Worm (Caenorhabditis elegans) whole organism, midembryonic: Measurements from ENCODE around the gene vha-13.

Source experiments
- T22C8.4 ChIP-seq: fragments of 200-800 bp; sonication (Bioruptor generic); IDR thresholded peaks from 2 replicates; pipeline ENCODE4 v1.3.6; 2022; ENCODE audit warnings: missing genetic modification characterization, missing compliant biosample characterization
- flt-1 ChIP-seq: fragments of 200-800 bp; sonication (Bioruptor generic); IDR thresholded peaks from 2 replicates; pipeline ENCODE4 v1.3.6; 2022; ENCODE audit warnings: missing genetic modification characterization, missing compliant biosample characterization
- klf-2 ChIP-seq: fragments of 200-800 bp; sonication (Bioruptor generic); conservative IDR thresholded peaks from 2 replicates; pipeline ENCODE4 v1.3.6; 2022; ENCODE audit warnings: missing genetic modification reagents, missing genetic modification characterization, missing compliant biosample characterization
- med-1 ChIP-seq: sonication (generic microtip); optimal IDR thresholded peaks from 2 replicates; lab custom pipeline; 2017; ENCODE audit warnings: missing genetic modification characterization, mild to moderate bottlenecking, missing compliant biosample characterization, antibody characterized with exemption, missing genetic modification reagents; ENCODE audit not compliant: insufficient read depth
- ref-1 ChIP-seq: fragments of 200-800 bp; sonication (Bioruptor generic); conservative IDR thresholded peaks from 2 replicates; pipeline ENCODE4 v1.3.6; 2022; ENCODE audit warnings: missing genetic modification reagents, missing genetic modification characterization, missing compliant biosample characterization
- tab-1 ChIP-seq: fragments of 200-800 bp; sonication (Bioruptor generic); IDR thresholded peaks from 2 replicates; pipeline ENCODE4 v1.3.6; 2022; ENCODE audit warnings: missing genetic modification characterization, missing compliant biosample characterization
- ztf-29 ChIP-seq: fragments of 200-800 bp; sonication (Bioruptor generic); IDR thresholded peaks from 2 replicates; pipeline ENCODE4 v1.3.6; 2022; ENCODE audit warnings: missing genetic modification reagents, missing genetic modification characterization, missing compliant biosample characterization

ce11 chrV:14320246-14320645 lies 31.3 kb upstream of the vha-13 start, which contains the start of gene F47B8.14:
- TF ChIP-seq flt-1 (no peak), klf-2 (no peak), tab-1 (GFP tag; lab: Robert Waterston, UW) (no peak), ref-1 (GFP tag; lab: Robert Waterston, UW) (no peak), med-1 (GFP tag; lab: Kevin White, UChicago) (no peak), T22C8.4 (GFP tag; lab: Robert Waterston, UW) (no peak), ztf-29 (GFP tag; lab: Robert Waterston, UW) (no peak)
